Worm (Caenorhabditis elegans) whole organism, L1 larva: ENCODE data around the gene F38A5.6.

Source experiments
- C16A3.4 ChIP-seq: fragments of 150-350 bp; optimal IDR thresholded peaks from 2 replicates; lab custom pipeline; 2014; ENCODE audit warnings: missing biosample characterization, missing genetic modification characterization
- F16B12.6 ChIP-seq: fragments of 150-350 bp; optimal IDR thresholded peaks from 2 replicates; lab custom pipeline; 2014; ENCODE audit warnings: missing biosample characterization, missing genetic modification characterization
- Y116A8C.19 ChIP-seq: sonication (generic microtip); optimal IDR thresholded peaks from 2 replicates; lab custom pipeline; 2016; ENCODE audit warnings: missing compliant biosample characterization, missing genetic modification characterization, borderline replicate concordance
- aha-1 ChIP-seq: fragments of 150-350 bp; optimal IDR thresholded peaks from 2 replicates; lab custom pipeline; 2014; ENCODE audit warnings: missing biosample characterization, missing genetic modification characterization
- alr-1 ChIP-seq: fragments of 200-800 bp; sonication (Bioruptor generic); optimal IDR thresholded peaks from 2 replicates; lab custom pipeline; 2018; ENCODE audit warnings: borderline replicate concordance, mild to moderate bottlenecking, missing genetic modification characterization, missing compliant biosample characterization
- aly-2 ChIP-seq: fragments of 150-350 bp; optimal IDR thresholded peaks from 2 replicates; lab custom pipeline; 2014; ENCODE audit warnings: missing biosample characterization, missing genetic modification characterization
- ceh-88 ChIP-seq: fragments of 200-800 bp; sonication (Bioruptor generic); IDR thresholded peaks from 2 replicates; pipeline ENCODE4 v1.3.6; 2022; ENCODE audit warnings: missing genetic modification characterization, missing compliant biosample characterization
- ceh-90 ChIP-seq: sonication (generic microtip); optimal IDR thresholded peaks from 2 replicates; lab custom pipeline; 2016; ENCODE audit warnings: missing genetic modification characterization, missing compliant biosample characterization
- dpl-1 ChIP-seq, 3 experiments: fragments of 150-350 bp in 2 of 3; sonication (generic microtip) in 1 of 3; optimal IDR thresholded peaks; 2 replicates each; lab custom pipeline; 2014 to 2017; ENCODE audit warnings: missing biosample characterization in 3 of 3, missing genetic modification characterization in 3 of 3, missing genetic modification reagents in 3 of 3
- efl-3 ChIP-seq: fragments of 200-800 bp; sonication (Bioruptor generic); optimal IDR thresholded peaks from 2 replicates; lab custom pipeline; 2018; ENCODE audit warnings: mild to moderate bottlenecking, missing genetic modification characterization, missing compliant biosample characterization
- elt-2 ChIP-seq: sonication (generic microtip); optimal IDR thresholded peaks from 2 replicates; lab custom pipeline; 2016; ENCODE audit warnings: missing genetic modification characterization, mild to moderate bottlenecking, inconsistent platforms, missing compliant biosample characterization, missing genetic modification reagents
- fkh-4 ChIP-seq: sonication (generic microtip); optimal IDR thresholded peaks from 2 replicates; lab custom pipeline; 2016; ENCODE audit warnings: missing compliant biosample characterization, missing genetic modification characterization, borderline replicate concordance
- fos-1 ChIP-seq: fragments of 150-350 bp; optimal IDR thresholded peaks from 2 replicates; lab custom pipeline; 2014; ENCODE audit warnings: missing biosample characterization, missing genetic modification characterization
- hpl-2 ChIP-seq: fragments of 150-350 bp; optimal IDR thresholded peaks from 2 replicates; lab custom pipeline; 2014; ENCODE audit warnings: missing biosample characterization, missing genetic modification reagents, missing genetic modification characterization
- lin-13 ChIP-seq: fragments of 150-350 bp; optimal IDR thresholded peaks from 2 replicates; lab custom pipeline; 2014; ENCODE audit warnings: missing biosample characterization, missing genetic modification reagents, missing genetic modification characterization
- lin-14 ChIP-seq: fragments of 200-800 bp; sonication (Bioruptor generic); optimal IDR thresholded peaks from 2 replicates; lab custom pipeline; 2018; ENCODE audit warnings: mild to moderate bottlenecking, missing genetic modification characterization, moderate library complexity, missing compliant biosample characterization
- lin-15B ChIP-seq: fragments of 150-350 bp; sonication (generic microtip); optimal IDR thresholded peaks from 3 replicates; lab custom pipeline; 2014; ENCODE audit warnings: missing biosample characterization, missing genetic modification characterization
- lin-35 ChIP-seq, 2 experiments: fragments of 150-350 bp; optimal IDR thresholded peaks; 2 replicates each; lab custom pipeline; 2014; ENCODE audit warnings: missing biosample characterization in 2 of 2, missing genetic modification characterization in 2 of 2, missing genetic modification reagents in 2 of 2
- lin-39 ChIP-seq: fragments of 150-350 bp; optimal IDR thresholded peaks from 2 replicates; lab custom pipeline; 2014; ENCODE audit warnings: missing biosample characterization, missing genetic modification reagents, missing genetic modification characterization
- lsy-2 ChIP-seq, 2 experiments: fragments of 150-350 bp; optimal IDR thresholded peaks; 2 replicates each; lab custom pipeline; 2014; ENCODE audit warnings: missing biosample characterization in 2 of 2, missing genetic modification characterization in 2 of 2
- mef-2 ChIP-seq: fragments of 150-350 bp; optimal IDR thresholded peaks from 2 replicates; lab custom pipeline; 2014; ENCODE audit warnings: missing biosample characterization, missing genetic modification characterization
- mep-1 ChIP-seq: fragments of 150-350 bp; optimal IDR thresholded peaks from 2 replicates; lab custom pipeline; 2014; ENCODE audit warnings: missing biosample characterization, missing genetic modification characterization
- nhr-12 ChIP-seq: sonication (generic microtip); optimal IDR thresholded peaks from 2 replicates; lab custom pipeline; 2017; ENCODE audit warnings: missing biosample characterization, missing genetic modification characterization
- nhr-19 ChIP-seq: fragments of 200-800 bp; sonication (Bioruptor generic); conservative IDR thresholded peaks from 2 replicates; pipeline ENCODE4 v1.3.6; 2022; ENCODE audit warnings: missing genetic modification characterization, missing compliant biosample characterization
- nhr-20 ChIP-seq: sonication (generic microtip); optimal IDR thresholded peaks from 2 replicates; lab custom pipeline; 2016; ENCODE audit warnings: mild to moderate bottlenecking, missing genetic modification characterization, missing compliant biosample characterization
- nhr-71 ChIP-seq: sonication (generic microtip); optimal IDR thresholded peaks from 2 replicates; lab custom pipeline; 2016; ENCODE audit warnings: mild to moderate bottlenecking, missing genetic modification characterization, moderate library complexity, missing compliant biosample characterization
- nhr-76 ChIP-seq: sonication (generic microtip); optimal IDR thresholded peaks from 2 replicates; lab custom pipeline; 2017; ENCODE audit warnings: missing biosample characterization, missing genetic modification characterization
- nhr-84 ChIP-seq: sonication (generic microtip); optimal IDR thresholded peaks from 2 replicates; lab custom pipeline; 2017; ENCODE audit warnings: missing biosample characterization, missing genetic modification characterization
- nhr-85 ChIP-seq: sonication (generic microtip); peaks from one replicate; lab custom pipeline; 2016; ENCODE audit warnings: missing genetic modification characterization, inconsistent platforms, missing compliant biosample characterization
- pqm-1 ChIP-seq: sonication (generic microtip); optimal IDR thresholded peaks from 3 replicates; lab custom pipeline; 2017; ENCODE audit warnings: missing biosample characterization, missing genetic modification characterization
- rnt-1 ChIP-seq: sonication (generic microtip); optimal IDR thresholded peaks from 2 replicates; lab custom pipeline; 2016; ENCODE audit warnings: mild to moderate bottlenecking, missing genetic modification characterization, moderate library complexity, missing compliant biosample characterization
- snpc-4 ChIP-seq: fragments of 150-350 bp; optimal IDR thresholded peaks from 2 replicates; lab custom pipeline; 2014; ENCODE audit warnings: missing biosample characterization, missing genetic modification characterization
- snu-23 ChIP-seq: sonication (generic microtip); optimal IDR thresholded peaks from 2 replicates; lab custom pipeline; 2016; ENCODE audit warnings: missing genetic modification characterization, missing compliant biosample characterization
- sox-4 ChIP-seq: sonication (generic microtip); optimal IDR thresholded peaks from 2 replicates; lab custom pipeline; 2016; ENCODE audit warnings: missing genetic modification characterization, missing compliant biosample characterization
- sptf-1 ChIP-seq: fragments of 150-350 bp; optimal IDR thresholded peaks from 2 replicates; lab custom pipeline; 2014; ENCODE audit warnings: missing biosample characterization, missing genetic modification characterization
- tbx-2 ChIP-seq: sonication (generic microtip); optimal IDR thresholded peaks from 2 replicates; lab custom pipeline; 2016; ENCODE audit warnings: missing genetic modification characterization, missing compliant biosample characterization
- tlp-1 ChIP-seq: fragments of 150-350 bp; optimal IDR thresholded peaks from 2 replicates; lab custom pipeline; 2014; ENCODE audit warnings: missing biosample characterization, missing genetic modification characterization
- zag-1 ChIP-seq: fragments of 150-350 bp; optimal IDR thresholded peaks from 2 replicates; lab custom pipeline; 2014; ENCODE audit warnings: missing biosample characterization, missing genetic modification characterization
- zip-4 ChIP-seq: fragments of 200-800 bp; sonication (Bioruptor generic); optimal IDR thresholded peaks from 2 replicates; lab custom pipeline; 2018; ENCODE audit warnings: mild to moderate bottlenecking, missing genetic modification characterization, moderate library complexity, missing compliant biosample characterization
- ztf-11 ChIP-seq, 2 experiments: sonication (generic microtip); optimal IDR thresholded peaks; 2 replicates each; lab custom pipeline; 2016 to 2017; ENCODE audit warnings: missing genetic modification characterization in 2 of 2, missing biosample characterization in 1 of 2, missing compliant biosample characterization in 1 of 2
- ztf-4 ChIP-seq: fragments of 150-350 bp; optimal IDR thresholded peaks from 2 replicates; lab custom pipeline; 2014; ENCODE audit warnings: missing biosample characterization, missing genetic modification characterization

Gene F38A5.6

ce11 chrIV:6585397-6585921 lies 11.7 kb downstream of the F38A5.6 start, which contains the start of the genes F38A5.2 and dnj-11 (continued):
- TF ChIP-seq ztf-4 (tag; lab: Kevin White, UChicago) (peak; percentile 29), elt-2 (tag; lab: Kevin White, UChicago) (peak; percentile 37), mep-1 (tag; lab: Kevin White, UChicago) (peak; percentile 88), F16B12.6 (peak; percentile 60), nhr-20 (peak; percentile 87), lin-15B (tag; lab: Kevin White, UChicago) (peak; percentile 91), nhr-85 (tag; lab: Kevin White, UChicago) (peak; percentile 92), ztf-11 (tag; optimal IDR thresholded peaks at IDR 0.05; lab: Kevin White, UChicago) (peak in 1 of 2 experiments; percentile 48), nhr-12 (tag; lab: Kevin White, UChicago) (no peak), zag-1 (tag; lab: Kevin White, UChicago) (no peak), nhr-84 (peak; percentile 19), ceh-90 (no peak), nhr-76 (tag; lab: Kevin White, UChicago) (no peak), nhr-19 (peak; percentile 82), fkh-4 (tag; lab: Kevin White, UChicago) (no peak), snpc-4 (peak; percentile 67), tlp-1 (tag; lab: Kevin White, UChicago) (no peak), pqm-1 (tag; lab: Kevin White, UChicago) (no peak), lin-35 (GFP tag; optimal IDR thresholded peaks at IDR 0.05; lab: Kevin White, UChicago) (peak; percentile 86 to 91), lsy-2 (tag; optimal IDR thresholded peaks at IDR 0.05; lab: Kevin White, UChicago) (peak; percentile 87 to 93), lin-13 (GFP tag; lab: Kevin White, UChicago) (peak; percentile 70), alr-1 (tag; lab: Kevin White, UChicago) (no peak), sptf-1 (no peak), nhr-71 (tag; lab: Kevin White, UChicago) (peak; percentile 90), C16A3.4 (tag; lab: Kevin White, UChicago) (peak; percentile 86), dpl-1 (GFP tag; optimal IDR thresholded peaks at IDR 0.05; lab: Kevin White, UChicago) (peak; percentile 79 to 86 (median 83)), aha-1 (peak; percentile 13), sox-4 (peak; percentile 42), rnt-1 (tag; lab: Kevin White, UChicago) (peak; percentile 90), efl-3 (no peak), mef-2 (tag; lab: Kevin White, UChicago) (no peak), aly-2 (peak; percentile 85), fos-1 (tag; lab: Kevin White, UChicago) (peak; percentile 62)

DNA sequence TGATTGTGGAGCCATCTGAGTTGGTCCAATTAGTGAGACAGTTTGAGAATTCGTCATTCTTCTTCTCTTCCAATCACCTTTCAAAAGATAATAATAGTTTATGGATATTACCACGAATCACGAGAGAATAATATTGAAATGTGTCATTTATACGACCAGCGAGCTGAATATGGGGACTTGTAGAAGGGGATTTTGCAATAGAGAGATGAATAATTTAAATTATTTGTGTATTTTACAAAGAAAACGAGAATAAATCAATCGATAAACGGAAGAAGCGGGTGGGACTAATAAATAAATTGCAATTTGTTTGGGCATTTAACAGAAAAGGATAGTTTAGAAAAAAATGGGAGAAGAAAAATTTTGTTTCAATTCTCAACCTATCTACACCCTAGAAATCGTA lies 14.6 kb downstream of the F38A5.6 start, which contains the start of gene odr-8:
odr-8 (minus strand) TSS at position 101 of the 400 bp plus-strand sequence.
- TF ChIP-seq lin-39: no peak
- no peak for TF ChIP-seq sptf-1
- TF ChIP-seq mep-1 (tag; lab: Kevin White, UChicago): no peak
- no peak for TF ChIP-seq ztf-11 (tag; optimal IDR thresholded peaks at IDR 0.05; lab: Kevin White, UChicago)
- TF ChIP-seq Y116A8C.19 (tag; lab: Kevin White, UChicago): no peak
- no peak for TF ChIP-seq ztf-4 (tag; lab: Kevin White, UChicago)
- no peak for TF ChIP-seq hpl-2
- TF ChIP-seq tbx-2 (tag; lab: Kevin White, UChicago): no peak
- TF ChIP-seq snu-23 (GFP tag; lab: Kevin White, UChicago): no peak
- no peak for TF ChIP-seq ceh-88 (GFP tag; lab: Robert Waterston, UW)
- TF ChIP-seq zip-4 (GFP tag; lab: Kevin White, UChicago): no peak
- no peak for TF ChIP-seq lin-14 (GFP tag; lab: Kevin White, UChicago)
